Fruit fly (Drosophila melanogaster) whole organism, pupa: ENCODE measurements around the gene CG8206.

Experiments
- CG12605 ChIP-seq: fragments of 200-800 bp; sonication (Bioruptor generic); IDR thresholded peaks from 2 replicates; pipeline ENCODE4 v1.3.6; 2022; ENCODE audit warnings: missing biosample characterization, missing genetic modification characterization
- CG32121 ChIP-seq: fragments of 200-800 bp; sonication (Bioruptor generic); IDR thresholded peaks from 2 replicates; pipeline ENCODE4 v1.3.6; 2022; ENCODE audit warnings: missing biosample characterization, missing genetic modification characterization
- CG34367 ChIP-seq: fragments of 200-800 bp; sonication (Bioruptor generic); optimal IDR thresholded peaks from 2 replicates; lab custom pipeline; 2018; ENCODE audit warnings: missing biosample characterization, mild to moderate bottlenecking, missing genetic modification characterization
- CG4496 ChIP-seq: fragments of 200-800 bp; sonication (Bioruptor generic); IDR thresholded peaks from 3 replicates; pipeline ENCODE4 v1.3.6; 2022; ENCODE audit warnings: missing biosample characterization, missing genetic modification characterization
- CG8301 ChIP-seq: fragments of 200-800 bp; sonication (Bioruptor generic); optimal IDR thresholded peaks from 2 replicates; lab custom pipeline; 2018; ENCODE audit warnings: missing biosample characterization, mild to moderate bottlenecking, missing genetic modification characterization
- CG9948 ChIP-seq: fragments of 200-800 bp; sonication (Bioruptor generic); optimal IDR thresholded peaks from 2 replicates; lab custom pipeline; 2018; ENCODE audit warnings: missing biosample characterization, mild to moderate bottlenecking, missing genetic modification characterization, moderate library complexity
- D1 ChIP-seq: fragments of 200-800 bp; sonication (Bioruptor generic); optimal IDR thresholded peaks from 2 replicates; lab custom pipeline; 2018; ENCODE audit warnings: missing biosample characterization, mild to moderate bottlenecking, missing genetic modification characterization, moderate library complexity
- Ets98B ChIP-seq: fragments of 200-800 bp; sonication (Bioruptor generic); IDR thresholded peaks from 2 replicates; pipeline ENCODE4 v1.3.6; 2022; ENCODE audit warnings: missing biosample characterization, missing genetic modification characterization
- fd96Ca ChIP-seq: fragments of 200-800 bp; sonication (Bioruptor generic); IDR thresholded peaks from 3 replicates; pipeline ENCODE4 v1.3.6; 2022; ENCODE audit warnings: missing biosample characterization, missing genetic modification characterization
- gl ChIP-seq: fragments of 200-800 bp; sonication (Bioruptor generic); optimal IDR thresholded peaks from 2 replicates; lab custom pipeline; 2018; ENCODE audit warnings: missing biosample characterization, mild to moderate bottlenecking, missing genetic modification characterization

- TF ChIP-seq CG4496 (no peak), CG9948 (no peak), CG34367 (tag; lab: Kevin White, UChicago) (no peak), Ets98B (GFP tag; lab: Robert Waterston, UW) (no peak), fd96Ca (no peak), gl (no peak), CG12605 (GFP tag; lab: Robert Waterston, UW) (no peak), D1 (tag; lab: Kevin White, UChicago) (no peak), CG32121 (no peak), CG8301 (tag; lab: Kevin White, UChicago) (no peak)
These were observed 20.9 kb downstream of the CG8206 start for dm6 chrX:15759752-15760446.
